Worm (Caenorhabditis elegans): ENCODE measurements around the gene jmjd-1.2.

DNA sequence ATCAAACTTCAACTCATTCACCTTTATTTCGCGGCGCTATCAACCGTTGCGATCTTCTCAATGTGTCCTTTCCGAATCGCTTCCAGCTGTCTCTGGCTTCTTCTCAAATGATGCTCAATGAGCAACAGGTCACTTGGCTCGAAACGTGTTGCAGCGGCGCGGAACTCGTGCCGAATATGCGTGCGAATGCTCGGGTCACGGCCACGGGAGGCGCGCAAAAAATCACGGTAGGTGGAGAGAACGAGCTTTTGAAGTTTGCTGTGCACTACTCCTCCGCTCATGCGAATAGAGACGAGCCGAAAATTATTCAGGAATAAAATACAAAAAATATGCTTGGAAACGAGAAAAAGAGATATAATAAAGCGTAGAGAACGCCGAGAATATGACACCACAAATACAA is 49.7 kb downstream of the jmjd-1.2 start, which contains the start of gene cif-1:
- TF ChIP-seq ets-4 (tag; optimal IDR thresholded peaks at IDR 0.05) (no peak), nhr-11 (tag; optimal IDR thresholded peaks at IDR 0.05) (no peak), ama-1 (optimal IDR thresholded peaks at IDR 0.05) (no peak), hlh-13 (GFP tag; optimal IDR thresholded peaks at IDR 0.05) (no peak), pag-3 (tag; optimal IDR thresholded peaks at IDR 0.05; ENCODE audit: borderline replicate concordance) (no peak), eyg-1 (tag; optimal IDR thresholded peaks at IDR 0.05) (no peak), rnt-1 (tag; optimal IDR thresholded peaks at IDR 0.05) (no peak)
